Fruit fly (Drosophila melanogaster) whole organism, adult: Measurements from ENCODE around the gene CG6495.

ENCODE experiments used
- CG11617 ChIP-seq: fragments of 200-800 bp; sonication (Bioruptor generic); optimal IDR thresholded peaks from 2 replicates; lab custom pipeline; 2017; ENCODE audit warnings: mild to moderate bottlenecking, missing biosample characterization, missing genetic modification reagents, missing genetic modification characterization
- CG12768 ChIP-seq: fragments of 200-800 bp; sonication (Bioruptor generic); optimal IDR thresholded peaks from 2 replicates; lab custom pipeline; 2017; ENCODE audit warnings: missing biosample characterization, missing genetic modification characterization, mild to moderate bottlenecking, moderate library complexity, missing genetic modification reagents
- CG14711 ChIP-seq: fragments of 200-800 bp; sonication (Bioruptor generic); optimal IDR thresholded peaks from 2 replicates; lab custom pipeline; 2018; ENCODE audit warnings: missing biosample characterization, mild to moderate bottlenecking, missing genetic modification characterization, moderate library complexity
- CG1620 ChIP-seq: fragments of 200-800 bp; sonication (Bioruptor generic); optimal IDR thresholded peaks from 2 replicates; lab custom pipeline; 2016; ENCODE audit warnings: missing biosample characterization, missing genetic modification characterization
- CG33017 ChIP-seq: fragments of 200-800 bp; sonication (Bioruptor generic); optimal IDR thresholded peaks from 2 replicates; lab custom pipeline; 2018; ENCODE audit warnings: missing biosample characterization, mild to moderate bottlenecking, missing genetic modification characterization, moderate library complexity
- CG5204 ChIP-seq: fragments of 200-800 bp; sonication (Bioruptor generic); optimal IDR thresholded peaks from 2 replicates; lab custom pipeline; 2016; ENCODE audit warnings: missing biosample characterization, missing genetic modification characterization
- CG7045 ChIP-seq: fragments of 200-800 bp; sonication (Bioruptor generic); optimal IDR thresholded peaks from 2 replicates; lab custom pipeline; 2017; ENCODE audit warnings: missing biosample characterization, mild to moderate bottlenecking, missing genetic modification characterization
- CG7101 ChIP-seq: fragments of 200-800 bp; sonication (Bioruptor generic); optimal IDR thresholded peaks from 2 replicates; lab custom pipeline; 2018; ENCODE audit warnings: missing biosample characterization, mild to moderate bottlenecking, missing genetic modification characterization, moderate library complexity
- Clk ChIP-seq: fragments of 200-800 bp; sonication (Bioruptor generic); optimal IDR thresholded peaks from 2 replicates; lab custom pipeline; 2017; ENCODE audit warnings: missing biosample characterization, missing genetic modification characterization
- Crg-1 ChIP-seq: fragments of 200-800 bp; sonication (Bioruptor generic); optimal IDR thresholded peaks from 2 replicates; lab custom pipeline; 2016; ENCODE audit warnings: missing biosample characterization, missing genetic modification characterization
- Hr96 ChIP-seq: fragments of 200-800 bp; sonication (Bioruptor generic); optimal IDR thresholded peaks from 2 replicates; lab custom pipeline; 2016; ENCODE audit warnings: missing biosample characterization, missing genetic modification characterization
- Mnt ChIP-seq: fragments of 200-800 bp; sonication (Bioruptor generic); optimal IDR thresholded peaks from 2 replicates; lab custom pipeline; 2016; ENCODE audit warnings: missing biosample characterization, mild to moderate bottlenecking, missing genetic modification characterization
- bab1 ChIP-seq: fragments of 200-800 bp; sonication (Bioruptor generic); optimal IDR thresholded peaks from 3 replicates; lab custom pipeline; 2019; ENCODE audit warnings: missing biosample characterization, mild to moderate bottlenecking, missing genetic modification characterization, moderate library complexity
- cic ChIP-seq: fragments of 200-800 bp; sonication (Bioruptor generic); optimal IDR thresholded peaks from 2 replicates; lab custom pipeline; 2017; ENCODE audit warnings: missing biosample characterization, mild to moderate bottlenecking, missing genetic modification characterization, moderate library complexity
- cnc ChIP-seq, 2 experiments: fragments of >200 bp; optimal IDR thresholded peaks; 2 replicates each; lab custom pipeline; 2017
- kay ChIP-seq: fragments of 200-800 bp; sonication (Bioruptor generic); peaks from one replicate; lab custom pipeline; 2016; ENCODE audit warnings: missing biosample characterization, missing genetic modification characterization, borderline replicate concordance
- ovo ChIP-seq: fragments of 200-800 bp; sonication (Bioruptor generic); optimal IDR thresholded peaks from 2 replicates; lab custom pipeline; 2016; ENCODE audit warnings: missing biosample characterization, missing genetic modification characterization
- pad ChIP-seq: fragments of 200-800 bp; sonication (Bioruptor generic); optimal IDR thresholded peaks from 3 replicates; lab custom pipeline; 2017; ENCODE audit warnings: missing biosample characterization, missing genetic modification characterization, mild to moderate bottlenecking, moderate library complexity, missing genetic modification reagents
- tj ChIP-seq: fragments of 200-800 bp; sonication (Bioruptor generic); optimal IDR thresholded peaks from 3 replicates; lab custom pipeline; 2017; ENCODE audit warnings: missing biosample characterization, mild to moderate bottlenecking, missing genetic modification characterization, moderate library complexity
- toe ChIP-seq: fragments of 200-800 bp; sonication (Bioruptor generic); optimal IDR thresholded peaks from 2 replicates; lab custom pipeline; 2016; ENCODE audit warnings: missing biosample characterization, missing genetic modification characterization

The CG6495 gene

DNA sequence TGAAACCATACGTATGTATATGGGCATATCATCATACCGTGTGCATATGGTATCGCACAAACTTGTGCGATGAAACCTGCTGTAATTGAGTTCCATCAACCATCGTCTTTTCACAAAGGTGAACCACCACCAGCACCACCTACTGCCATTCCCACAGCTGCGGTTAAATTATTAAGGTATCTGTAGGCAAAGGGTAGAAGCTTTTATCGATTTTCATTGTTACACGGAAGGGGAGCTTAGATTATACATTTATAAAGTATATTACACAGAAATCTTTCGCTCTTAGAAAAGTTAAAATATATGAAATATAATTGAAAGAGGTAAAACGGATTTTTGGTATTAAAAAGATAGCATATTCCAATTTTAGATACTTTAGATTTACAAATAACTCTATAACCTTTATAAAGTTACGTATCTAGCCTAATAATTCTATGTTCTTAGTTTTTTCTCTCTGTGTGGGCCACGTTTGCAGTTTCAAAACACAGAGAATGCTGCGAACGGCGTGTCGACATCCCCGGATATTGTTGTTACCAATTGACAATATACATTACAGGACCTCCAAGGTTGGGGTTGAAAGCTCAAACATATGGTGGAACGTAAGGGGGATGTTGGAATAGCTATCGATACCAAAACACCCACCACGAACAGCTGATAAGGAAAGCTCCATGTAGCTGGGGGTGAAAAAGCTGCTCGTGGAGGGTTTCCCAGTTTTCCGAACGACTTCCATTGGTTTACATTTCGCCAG is at the start of gene CG6495:
CG6495 (plus strand) TSS at position 695 of the 745 bp plus-strand sequence.
- TF ChIP-seq tj (GFP tag; lab: Kevin White, UChicago) (peak; percentile 8), pad (GFP tag; lab: Kevin White, UChicago) (no peak), CG12768 (GFP tag; lab: Kevin White, UChicago) (peak; percentile 10), CG33017 (tag; lab: Kevin White, UChicago) (peak; percentile 44), Mnt (GFP tag; lab: Kevin White, UChicago) (no peak), CG1620 (GFP tag; lab: Kevin White, UChicago) (no peak)

dm6 chr2L:10711221-10711620 is 49.7 kb upstream of the CG6495 start:
- TF ChIP-seq CG11617 (GFP tag; lab: Kevin White, UChicago) (no peak), Hr96 (GFP tag; lab: Kevin White, UChicago) (no peak), cic (GFP tag; lab: Kevin White, UChicago) (no peak), CG12768 (GFP tag; lab: Kevin White, UChicago) (no peak), pad (GFP tag; lab: Kevin White, UChicago) (no peak), CG5204 (GFP tag; lab: Kevin White, UChicago) (no peak), CG7101 (tag; lab: Kevin White, UChicago) (no peak), Mnt (GFP tag; lab: Kevin White, UChicago) (no peak)

DNA sequence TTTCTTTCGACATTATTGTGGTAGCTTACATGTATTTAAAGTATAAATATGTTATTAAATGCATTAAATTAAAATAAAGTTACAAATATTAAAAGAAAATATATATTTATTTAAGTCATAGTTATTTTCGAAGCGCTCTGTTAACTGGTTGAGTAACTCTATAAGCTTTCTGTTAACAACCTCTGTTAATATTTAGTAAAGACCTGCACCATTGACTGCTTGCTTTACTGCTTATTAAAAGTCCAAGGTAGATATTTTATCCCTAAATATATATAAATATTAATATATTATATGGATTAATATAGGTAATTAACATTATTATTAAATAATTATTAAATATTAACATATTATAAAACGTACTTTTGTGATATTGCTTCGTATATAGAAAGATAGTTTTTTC is 39.4 kb upstream of the CG6495 start:
- no peak for TF ChIP-seq CG5204 (GFP tag; lab: Kevin White, UChicago)
- no peak for TF ChIP-seq pad (GFP tag; lab: Kevin White, UChicago)
- TF ChIP-seq ovo (GFP tag; lab: Kevin White, UChicago): no peak
- no peak for TF ChIP-seq CG7101 (tag; lab: Kevin White, UChicago)
- no peak for TF ChIP-seq tj (GFP tag; lab: Kevin White, UChicago)
- no peak for TF ChIP-seq Crg-1 (GFP tag; lab: Kevin White, UChicago)
- no peak for TF ChIP-seq Hr96 (GFP tag; lab: Kevin White, UChicago)
- TF ChIP-seq CG33017 (tag; lab: Kevin White, UChicago): no peak
- no peak for TF ChIP-seq Mnt (GFP tag; lab: Kevin White, UChicago)
- no peak for TF ChIP-seq CG11617 (GFP tag; lab: Kevin White, UChicago)

DNA sequence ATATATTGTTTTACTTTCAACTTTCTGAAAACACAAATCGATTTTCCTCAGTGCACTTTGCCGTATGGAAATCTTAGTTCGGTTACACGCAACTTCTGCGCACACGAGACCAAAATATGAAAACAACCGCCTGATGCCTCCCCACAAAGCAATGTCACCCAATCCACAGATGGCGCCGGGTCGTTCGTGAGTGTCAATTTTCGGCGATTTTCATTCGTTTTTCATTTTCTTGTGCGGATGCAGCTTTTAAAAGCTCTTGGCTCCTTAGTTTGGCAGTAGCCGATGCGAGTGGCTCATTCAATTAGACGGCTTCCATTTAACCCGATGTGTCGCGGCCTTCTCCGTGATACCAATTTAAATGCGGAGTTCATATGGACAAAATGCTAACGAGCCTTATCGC is 37.0 kb upstream of the CG6495 start, which contains the start of gene CG6431:
CG6431 (plus strand) TSS at position 301 of the 400 bp plus-strand sequence.
- TF ChIP-seq tj (GFP tag; lab: Kevin White, UChicago): no peak
- no peak for TF ChIP-seq pad (GFP tag; lab: Kevin White, UChicago)
- no peak for TF ChIP-seq cic (GFP tag; lab: Kevin White, UChicago)
- TF ChIP-seq Mnt (GFP tag; lab: Kevin White, UChicago): no peak
- TF ChIP-seq CG12768 (GFP tag; lab: Kevin White, UChicago): no peak
- TF ChIP-seq CG5204 (GFP tag; lab: Kevin White, UChicago): no peak
- TF ChIP-seq CG11617 (GFP tag; lab: Kevin White, UChicago): no peak
- no peak for TF ChIP-seq toe (GFP tag; lab: Kevin White, UChicago)
- TF ChIP-seq Hr96 (GFP tag; lab: Kevin White, UChicago): no peak
- no peak for TF ChIP-seq cnc (optimal IDR thresholded peaks at IDR 0.05; lab: Kevin White, UChicago)

DNA sequence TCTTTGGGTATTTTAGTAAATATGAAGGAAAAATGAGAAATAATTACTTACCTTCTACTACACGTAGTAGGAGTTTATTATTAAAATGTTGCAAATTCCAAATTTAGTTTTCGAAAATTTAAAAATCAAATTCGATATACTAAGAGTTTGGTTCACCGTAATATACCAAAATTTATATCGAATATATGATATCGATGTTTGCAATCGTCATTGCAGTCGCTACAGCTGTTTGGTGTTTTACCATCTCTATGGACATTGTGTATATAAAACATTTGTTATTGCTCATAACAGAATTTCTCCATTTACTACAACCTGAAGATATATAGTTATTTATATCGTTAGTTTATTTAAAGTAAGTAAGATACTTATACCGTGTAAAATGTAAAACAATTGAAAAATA is 32.2 kb upstream of the CG6495 start, which contains the start of gene CG6443:
CG6443 (plus strand) TSS at position 228 of the 400 bp plus-strand sequence.
- TF ChIP-seq bab1 (GFP tag; lab: Kevin White, UChicago) (peak; percentile 22), Hr96 (GFP tag; lab: Kevin White, UChicago) (no peak)

dm6 chr2L:10729955-10730354 is 31.0 kb upstream of the CG6495 start, which contains the start of gene CG17118:
Gene CG17118, plus strand, starts transcription at chr2L:10730255.
- no peak for TF ChIP-seq CG1620 (GFP tag; lab: Kevin White, UChicago)
- no peak for TF ChIP-seq CG7045 (GFP tag; lab: Kevin White, UChicago)
- no peak for TF ChIP-seq CG7101 (tag; lab: Kevin White, UChicago)
- TF ChIP-seq tj (GFP tag; lab: Kevin White, UChicago): no peak
- no peak for TF ChIP-seq Mnt (GFP tag; lab: Kevin White, UChicago)
- no peak for TF ChIP-seq CG11617 (GFP tag; lab: Kevin White, UChicago)
- TF ChIP-seq CG5204 (GFP tag; lab: Kevin White, UChicago): no peak
- TF ChIP-seq cnc (optimal IDR thresholded peaks at IDR 0.05; lab: Kevin White, UChicago): no peak
- TF ChIP-seq bab1 (GFP tag; lab: Kevin White, UChicago): no peak
- TF ChIP-seq ovo (GFP tag; lab: Kevin White, UChicago): no peak
- no peak for TF ChIP-seq cic (GFP tag; lab: Kevin White, UChicago)
- no peak for TF ChIP-seq CG14711 (tag; lab: Kevin White, UChicago)
- no peak for TF ChIP-seq Clk (GFP tag; lab: Kevin White, UChicago)
- no peak for TF ChIP-seq toe (GFP tag; lab: Kevin White, UChicago)
- TF ChIP-seq Crg-1 (GFP tag; lab: Kevin White, UChicago): no peak
- TF ChIP-seq CG12768 (GFP tag; lab: Kevin White, UChicago): no peak
- TF ChIP-seq pad (GFP tag; lab: Kevin White, UChicago): no peak
- TF ChIP-seq CG33017 (tag; lab: Kevin White, UChicago): no peak
- TF ChIP-seq kay (GFP tag; lab: Kevin White, UChicago): no peak
- no peak for TF ChIP-seq Hr96 (GFP tag; lab: Kevin White, UChicago)
